Fruit fly (Drosophila melanogaster) whole organism, embryonic: ENCODE data around the gene CG34297.

Experiments
- Antp ChIP-seq: fragments of 200-800 bp; sonication (Bioruptor generic); optimal IDR thresholded peaks from 3 replicates; lab custom pipeline; 2016; ENCODE audit warnings: missing biosample characterization, missing genetic modification characterization
- CG10267 ChIP-seq: fragments of 200-800 bp; sonication (Bioruptor generic); optimal IDR thresholded peaks from 2 replicates; lab custom pipeline; 2018; ENCODE audit warnings: missing biosample characterization, mild to moderate bottlenecking, missing genetic modification characterization, moderate library complexity
- CG10979 ChIP-seq: fragments of 200-800 bp; sonication (Bioruptor generic); optimal IDR thresholded peaks from 2 replicates; lab custom pipeline; 2018; ENCODE audit warnings: missing biosample characterization, mild to moderate bottlenecking, missing genetic modification characterization, moderate library complexity
- CG11085 ChIP-seq: fragments of 200-800 bp; sonication (Bioruptor generic); IDR thresholded peaks from 2 replicates; pipeline ENCODE4 v1.3.6; 2022; ENCODE audit warnings: missing biosample characterization, missing genetic modification characterization
- CG11247 ChIP-seq: fragments of 200-800 bp; sonication (Bioruptor generic); IDR thresholded peaks from 2 replicates; pipeline ENCODE4 v1.3.6; 2022; ENCODE audit warnings: missing biosample characterization, missing genetic modification characterization
- CG12391 ChIP-seq: fragments of 200-800 bp; sonication (Bioruptor generic); optimal IDR thresholded peaks from 3 replicates; lab custom pipeline; 2018; ENCODE audit warnings: missing biosample characterization, mild to moderate bottlenecking, missing genetic modification characterization, moderate library complexity
- CG14710 ChIP-seq: fragments of 200-800 bp; sonication (Bioruptor generic); optimal IDR thresholded peaks from 3 replicates; lab custom pipeline; 2019; ENCODE audit warnings: missing biosample characterization, mild to moderate bottlenecking, missing genetic modification characterization, moderate library complexity
- CG14965 ChIP-seq: fragments of 200-800 bp; sonication (Bioruptor generic); optimal IDR thresholded peaks from 2 replicates; lab custom pipeline; 2016; ENCODE audit warnings: missing biosample characterization, missing genetic modification characterization, borderline replicate concordance
- CG1602 ChIP-seq: fragments of 200-800 bp; sonication (Bioruptor generic); optimal IDR thresholded peaks from 3 replicates; lab custom pipeline; 2016; ENCODE audit warnings: missing biosample characterization, missing genetic modification characterization
- CG4617 ChIP-seq: fragments of 200-800 bp; sonication (Bioruptor generic); optimal IDR thresholded peaks from 3 replicates; lab custom pipeline; 2016; ENCODE audit warnings: missing biosample characterization, missing genetic modification characterization, borderline replicate concordance
- CG6272 ChIP-seq: fragments of 200-800 bp; sonication (Bioruptor generic); IDR thresholded peaks from 2 replicates; pipeline ENCODE4 v1.3.6; 2022; ENCODE audit warnings: missing biosample characterization, missing genetic modification characterization
- CG7556 ChIP-seq: fragments of 200-800 bp; sonication (Bioruptor generic); optimal IDR thresholded peaks from 2 replicates; lab custom pipeline; 2017; ENCODE audit warnings: missing biosample characterization, mild to moderate bottlenecking, missing genetic modification characterization
- CG7839 ChIP-seq: fragments of 200-800 bp; sonication (Bioruptor generic); optimal IDR thresholded peaks from 3 replicates; lab custom pipeline; 2018; ENCODE audit warnings: missing biosample characterization, mild to moderate bottlenecking, missing genetic modification characterization, moderate library complexity
- CG8281 ChIP-seq: fragments of 200-800 bp; sonication (Bioruptor generic); optimal IDR thresholded peaks from 2 replicates; lab custom pipeline; 2018; ENCODE audit warnings: missing biosample characterization, mild to moderate bottlenecking, missing genetic modification characterization, moderate library complexity
- Dek ChIP-seq: fragments of 200-800 bp; sonication (Bioruptor generic); optimal IDR thresholded peaks from 3 replicates; lab custom pipeline; 2019; ENCODE audit warnings: missing biosample characterization, mild to moderate bottlenecking, missing genetic modification characterization, moderate library complexity
- Dp ChIP-seq: fragments of 200-800 bp; sonication (Bioruptor generic); optimal IDR thresholded peaks from 2 replicates; lab custom pipeline; 2018; ENCODE audit warnings: missing biosample characterization, mild to moderate bottlenecking, missing genetic modification characterization, moderate library complexity
- Drgx ChIP-seq: fragments of 200-800 bp; sonication (Bioruptor generic); IDR thresholded peaks from 2 replicates; pipeline ENCODE4 v1.3.6; 2022; ENCODE audit warnings: missing biosample characterization, missing genetic modification characterization
- Ets65A ChIP-seq: fragments of 200-800 bp; sonication (Bioruptor generic); peaks from one replicate; lab custom pipeline; 2016; ENCODE audit warnings: missing biosample characterization, missing genetic modification characterization
- HLHmδ ChIP-seq: fragments of 200-800 bp; sonication (Bioruptor generic); optimal IDR thresholded peaks from 2 replicates; lab custom pipeline; 2018; ENCODE audit warnings: missing biosample characterization, mild to moderate bottlenecking, missing genetic modification characterization, moderate library complexity
- Hsf ChIP-seq: fragments of 200-800 bp; sonication (Bioruptor generic); optimal IDR thresholded peaks from 3 replicates; lab custom pipeline; 2016; ENCODE audit warnings: missing biosample characterization, missing genetic modification characterization
- Med ChIP-seq: fragments of 200-800 bp; sonication (Bioruptor generic); peaks from one replicate; lab custom pipeline; 2016; ENCODE audit warnings: missing biosample characterization, missing genetic modification characterization, mild to moderate bottlenecking, inconsistent platforms, moderate library complexity
- amos ChIP-seq: fragments of 200-800 bp; sonication (Bioruptor generic); IDR thresholded peaks from 2 replicates; pipeline ENCODE4 v1.3.6; 2022; ENCODE audit warnings: missing biosample characterization, missing genetic modification characterization; ENCODE audit not compliant: partially characterized antibody
- bab2 ChIP-seq: fragments of 200-800 bp; sonication (Bioruptor generic); optimal IDR thresholded peaks from 2 replicates; lab custom pipeline; 2016; ENCODE audit warnings: missing biosample characterization, missing genetic modification characterization
- bcd ChIP-seq: fragments of 200-800 bp; sonication (Bioruptor generic); optimal IDR thresholded peaks from 2 replicates; lab custom pipeline; 2017; ENCODE audit warnings: missing biosample characterization, mild to moderate bottlenecking, missing genetic modification characterization
- btn ChIP-seq: fragments of 200-800 bp; sonication (Bioruptor generic); optimal IDR thresholded peaks from 2 replicates; lab custom pipeline; 2016; ENCODE audit warnings: missing biosample characterization, missing genetic modification characterization
- cad ChIP-seq: fragments of >200 bp; optimal IDR thresholded peaks from 2 replicates; lab custom pipeline; 2017; ENCODE audit warnings: missing biosample characterization, missing genetic modification characterization
- caup ChIP-seq: fragments of 200-800 bp; sonication (Bioruptor generic); optimal IDR thresholded peaks from 3 replicates; lab custom pipeline; 2017; ENCODE audit warnings: missing biosample characterization, mild to moderate bottlenecking, missing genetic modification characterization, moderate library complexity; ENCODE audit not compliant: severe bottlenecking
- corto ChIP-seq: fragments of 200-800 bp; sonication (Bioruptor generic); optimal IDR thresholded peaks from 2 replicates; lab custom pipeline; 2016; ENCODE audit warnings: missing biosample characterization, mild to moderate bottlenecking, missing genetic modification characterization, moderate library complexity
- danr ChIP-seq: fragments of 200-800 bp; sonication (Bioruptor generic); IDR thresholded peaks from 2 replicates; pipeline ENCODE4 v1.3.6; 2022; ENCODE audit warnings: missing biosample characterization, missing genetic modification characterization
- emc ChIP-seq: fragments of 200-800 bp; sonication (Bioruptor generic); optimal IDR thresholded peaks from 2 replicates; lab custom pipeline; 2016; ENCODE audit warnings: missing biosample characterization, missing genetic modification characterization
- ewg ChIP-seq: fragments of 200-800 bp; sonication (Bioruptor generic); optimal IDR thresholded peaks from 3 replicates; lab custom pipeline; 2017; ENCODE audit warnings: mild to moderate bottlenecking, missing biosample characterization, missing genetic modification reagents, missing genetic modification characterization
- fd96Cb ChIP-seq: fragments of 200-800 bp; sonication (Bioruptor generic); optimal IDR thresholded peaks from 2 replicates; lab custom pipeline; 2018; ENCODE audit warnings: missing biosample characterization, mild to moderate bottlenecking, missing genetic modification characterization, moderate library complexity
- gro ChIP-seq: fragments of 200-800 bp; sonication (Bioruptor generic); optimal IDR thresholded peaks from 2 replicates; lab custom pipeline; 2016; ENCODE audit warnings: missing biosample characterization, missing genetic modification characterization
- gsb ChIP-seq: fragments of 200-800 bp; sonication (Bioruptor generic); IDR thresholded peaks from 2 replicates; pipeline ENCODE4 v1.3.6; 2022; ENCODE audit warnings: missing biosample characterization, missing genetic modification characterization
- hth ChIP-seq: fragments of >200 bp; optimal IDR thresholded peaks from 2 replicates; lab custom pipeline; 2017; ENCODE audit warnings: inconsistent platforms
- jigr1 ChIP-seq: fragments of 200-800 bp; sonication (Bioruptor generic); IDR thresholded peaks from 3 replicates; pipeline ENCODE4 v1.3.6; 2022; ENCODE audit warnings: missing biosample characterization, missing genetic modification characterization
- ken ChIP-seq: fragments of 200-800 bp; sonication (Bioruptor generic); IDR thresholded peaks from 3 replicates; pipeline ENCODE4 v1.3.6; 2022; ENCODE audit warnings: missing biosample characterization, missing genetic modification characterization
- lbe ChIP-seq: fragments of 200-800 bp; sonication (Bioruptor generic); optimal IDR thresholded peaks from 2 replicates; lab custom pipeline; 2016; ENCODE audit warnings: missing biosample characterization, mild to moderate bottlenecking, missing genetic modification characterization
- lola ChIP-seq, 3 experiments: fragments of >200 bp in 2 of 3; fragments of 200-800 bp in 1 of 3; sonication (Bioruptor generic) in 1 of 3; optimal IDR thresholded peaks; 2 replicates each; lab custom pipeline; 2017 to 2019; ENCODE audit warnings: missing biosample characterization in 3 of 3, missing genetic modification characterization in 3 of 3, mild to moderate bottlenecking in 1 of 3, moderate library complexity in 1 of 3
- luna ChIP-seq: fragments of 200-800 bp; sonication (Bioruptor generic); optimal IDR thresholded peaks from 2 replicates; lab custom pipeline; 2016; ENCODE audit warnings: missing biosample characterization, missing genetic modification characterization
- nmo ChIP-seq: fragments of 200-800 bp; sonication (Bioruptor generic); optimal IDR thresholded peaks from 2 replicates; lab custom pipeline; 2018; ENCODE audit warnings: missing biosample characterization, mild to moderate bottlenecking, missing genetic modification characterization, moderate library complexity
- phol ChIP-seq: fragments of 200-800 bp; sonication (Bioruptor generic); optimal IDR thresholded peaks from 3 replicates; lab custom pipeline; 2018; ENCODE audit warnings: missing biosample characterization, mild to moderate bottlenecking, missing genetic modification characterization, moderate library complexity
- pnt ChIP-seq: fragments of 200-800 bp; sonication (Bioruptor generic); optimal IDR thresholded peaks from 3 replicates; lab custom pipeline; 2016; ENCODE audit warnings: missing biosample characterization, missing genetic modification characterization
- ranshi ChIP-seq: fragments of 200-800 bp; sonication (Bioruptor generic); IDR thresholded peaks from 2 replicates; pipeline ENCODE4 v1.3.6; 2022; ENCODE audit warnings: missing biosample characterization, missing genetic modification characterization
- sens ChIP-seq: fragments of 200-800 bp; sonication (Bioruptor generic); peaks from one replicate; lab custom pipeline; 2016; ENCODE audit warnings: missing biosample characterization, missing genetic modification characterization
- slou ChIP-seq: fragments of 200-800 bp; sonication (Bioruptor generic); optimal IDR thresholded peaks from 3 replicates; lab custom pipeline; 2016; ENCODE audit warnings: missing biosample characterization, missing genetic modification characterization
- stwl ChIP-seq: fragments of 200-800 bp; sonication (Bioruptor generic); optimal IDR thresholded peaks from 3 replicates; lab custom pipeline; 2018; ENCODE audit warnings: missing biosample characterization, mild to moderate bottlenecking, missing genetic modification characterization, moderate library complexity
- sug ChIP-seq: fragments of 200-800 bp; optimal IDR thresholded peaks from 2 replicates; lab custom pipeline; 2019; ENCODE audit warnings: missing biosample characterization, mild to moderate bottlenecking, missing genetic modification characterization, moderate library complexity

Gene CG34297

dm6 chr3R:6751467-6752155 lies 3.8 kb upstream of the CG34297 start (continued):
- peak; percentile 39 for TF ChIP-seq phol (tag; lab: Kevin White, UChicago)
- no peak for TF ChIP-seq amos (GFP tag; lab: Robert Waterston, UW)
- no peak for TF ChIP-seq CG11247 (GFP tag; lab: Robert Waterston, UW)
- no peak for TF ChIP-seq slou
- TF ChIP-seq fd96Cb (tag; lab: Kevin White, UChicago), result no peak
- TF ChIP-seq sens (GFP tag; lab: Kevin White, UChicago), result peak; percentile 77
- TF ChIP-seq ewg, result no peak
- peak; percentile 25 for TF ChIP-seq Med (GFP tag; lab: Kevin White, UChicago)
- TF ChIP-seq nmo (GFP tag; lab: Kevin White, UChicago), result peak; percentile 18
- TF ChIP-seq bcd (GFP tag; lab: Kevin White, UChicago), result peak; percentile 27
- no peak for TF ChIP-seq lbe (GFP tag; lab: Kevin White, UChicago)
- TF ChIP-seq CG7556 (GFP tag; lab: Kevin White, UChicago), result peak; percentile 18
- TF ChIP-seq, all 482 proteins: peak for 32

- no peak for TF ChIP-seq sug (tag; lab: Kevin White, UChicago)
- TF ChIP-seq gsb (GFP tag; lab: Robert Waterston, UW), result no peak
- TF ChIP-seq CG8281, result no peak
- TF ChIP-seq gro (GFP tag; lab: Kevin White, UChicago), result no peak
- no peak for TF ChIP-seq Hsf (GFP tag; lab: Kevin White, UChicago)
- TF ChIP-seq ranshi (GFP tag; lab: Robert Waterston, UW), result no peak
- no peak for TF ChIP-seq luna (GFP tag; lab: Kevin White, UChicago)
- no peak for TF ChIP-seq Antp (GFP tag; lab: Kevin White, UChicago)
- TF ChIP-seq bab2 (GFP tag; lab: Kevin White, UChicago), result no peak
- TF ChIP-seq Ets65A (GFP tag; lab: Kevin White, UChicago), result peak; percentile 64
- TF ChIP-seq CG10267 (tag; lab: Kevin White, UChicago), result peak; percentile 11
- no peak for TF ChIP-seq jigr1
- TF ChIP-seq Med (GFP tag; lab: Kevin White, UChicago), result peak; percentile 38
- no peak for TF ChIP-seq lola (GFP tag; optimal IDR thresholded peaks at IDR 0.05; lab: Kevin White, UChicago)
- TF ChIP-seq CG14710 (tag; lab: Kevin White, UChicago), result peak; percentile 14
- no peak for TF ChIP-seq btn (GFP tag; lab: Kevin White, UChicago)
- no peak for TF ChIP-seq ken (GFP tag; lab: Robert Waterston, UW)
- TF ChIP-seq cad (GFP tag; lab: Kevin White, UChicago), result no peak
- no peak for TF ChIP-seq CG1602
- no peak for TF ChIP-seq Drgx (GFP tag; lab: Robert Waterston, UW)
- TF ChIP-seq HLHmδ (GFP tag; lab: Kevin White, UChicago), result no peak
- no peak for TF ChIP-seq CG14965 (GFP tag; lab: Kevin White, UChicago)
- TF ChIP-seq Dek, result no peak
- TF ChIP-seq CG6272 (GFP tag; lab: Robert Waterston, UW), result no peak
- TF ChIP-seq Dp (GFP tag; lab: Kevin White, UChicago), result no peak
- TF ChIP-seq stwl, result no peak
- TF ChIP-seq corto (GFP tag; lab: Kevin White, UChicago), result no peak
- no peak for TF ChIP-seq CG7839 (tag; lab: Kevin White, UChicago)
- no peak for TF ChIP-seq pnt (GFP tag; lab: Kevin White, UChicago)
- no peak for TF ChIP-seq caup (GFP tag; lab: Kevin White, UChicago)
- peak; percentile 8 for TF ChIP-seq phol (tag; lab: Kevin White, UChicago)
- TF ChIP-seq emc (GFP tag; lab: Kevin White, UChicago), result no peak
- TF ChIP-seq danr (GFP tag; lab: Robert Waterston, UW), result no peak
- TF ChIP-seq ewg, result no peak
- 0 out of 2 replicates have a peak, but pooled peaks have one; percentile 1 for TF ChIP-seq CG11085 (GFP tag; lab: Robert Waterston, UW)
- peak; percentile 7 for TF ChIP-seq CG12391
- no peak for TF ChIP-seq CG4617 (GFP tag; lab: Kevin White, UChicago)
- peak; percentile 15 for TF ChIP-seq nmo (GFP tag; lab: Kevin White, UChicago)
- no peak for TF ChIP-seq hth
- TF ChIP-seq sens (GFP tag; lab: Kevin White, UChicago), result peak; percentile 74
- TF ChIP-seq CG10979 (tag; lab: Kevin White, UChicago), result peak; percentile 28
Observed at dm6 chr3R:6746212-6746611, 1.6 kb downstream of the CG34297 start.
